Worm (Caenorhabditis elegans) whole organism, L4 larva: ENCODE results near the gene nhr-93.

Experiments used
- F10B5.3 ChIP-seq: sonication (generic microtip); optimal IDR thresholded peaks from 2 replicates; lab custom pipeline; 2016; ENCODE audit warnings: mild to moderate bottlenecking, missing genetic modification characterization, missing compliant biosample characterization
- F26F4.8 ChIP-seq: fragments of 200-800 bp; sonication (Bioruptor generic); conservative IDR thresholded peaks from 2 replicates; pipeline ENCODE4 v1.3.6; 2022; ENCODE audit warnings: missing genetic modification characterization, missing compliant biosample characterization
- T26A8.4 ChIP-seq: fragments of 200-800 bp; sonication (Bioruptor generic); IDR thresholded peaks from 2 replicates; pipeline ENCODE4 v1.3.6; 2022; ENCODE audit warnings: missing genetic modification characterization, missing compliant biosample characterization
- Y105C5A.15 ChIP-seq: fragments of 200-800 bp; sonication (Bioruptor generic); IDR thresholded peaks from 2 replicates; pipeline ENCODE4 v1.3.6; 2022; ENCODE audit warnings: missing genetic modification characterization, missing compliant biosample characterization
- Y48G9A.11 ChIP-seq: fragments of 200-800 bp; sonication (Bioruptor generic); IDR thresholded peaks from 2 replicates; pipeline ENCODE4 v1.3.6; 2022; ENCODE audit warnings: missing genetic modification reagents, missing genetic modification characterization, missing compliant biosample characterization
- Y5F2A.4 ChIP-seq: fragments of 200-800 bp; sonication (Bioruptor generic); optimal IDR thresholded peaks from 2 replicates; lab custom pipeline; 2018; ENCODE audit warnings: mild to moderate bottlenecking, missing genetic modification characterization, missing compliant biosample characterization
- Y75B8A.6 ChIP-seq: fragments of 200-800 bp; sonication (Bioruptor generic); IDR thresholded peaks from 2 replicates; pipeline ENCODE4 v1.3.6; 2022; ENCODE audit warnings: missing genetic modification reagents, missing genetic modification characterization, missing compliant biosample characterization
- ZK337.2 ChIP-seq: fragments of 200-800 bp; sonication (Bioruptor generic); IDR thresholded peaks from 2 replicates; pipeline ENCODE4 v1.3.6; 2022; ENCODE audit warnings: missing genetic modification reagents, missing genetic modification characterization, missing compliant biosample characterization
- aha-1 ChIP-seq: fragments of 150-350 bp; peaks from one replicate; lab custom pipeline; 2014; ENCODE audit warnings: missing biosample characterization, missing genetic modification characterization
- ama-1 ChIP-seq: fragments of 150-350 bp; optimal IDR thresholded peaks from 2 replicates; lab custom pipeline; 2014; ENCODE audit warnings: inconsistent platforms, mixed read lengths
- attf-4 ChIP-seq: sonication (generic microtip); optimal IDR thresholded peaks from 3 replicates; lab custom pipeline; 2017; ENCODE audit warnings: missing biosample characterization, missing genetic modification characterization
- ceh-20 ChIP-seq: fragments of 200-800 bp; sonication (Bioruptor generic); IDR thresholded peaks from 2 replicates; pipeline ENCODE4 v1.3.6; 2022; ENCODE audit warnings: missing genetic modification reagents, missing genetic modification characterization, missing compliant biosample characterization
- ceh-28 ChIP-seq: fragments of 150-350 bp; optimal IDR thresholded peaks from 2 replicates; lab custom pipeline; 2014; ENCODE audit warnings: missing biosample characterization, missing genetic modification reagents, missing genetic modification characterization
- ceh-62 ChIP-seq: sonication (generic microtip); optimal IDR thresholded peaks from 2 replicates; lab custom pipeline; 2017; ENCODE audit warnings: missing biosample characterization, missing genetic modification characterization
- ceh-82 ChIP-seq: sonication (generic microtip); optimal IDR thresholded peaks from 2 replicates; lab custom pipeline; 2017; ENCODE audit warnings: missing biosample characterization, missing genetic modification characterization
- daf-12 ChIP-seq: fragments of 150-350 bp; optimal IDR thresholded peaks from 2 replicates; lab custom pipeline; 2014; ENCODE audit warnings: missing biosample characterization, missing genetic modification reagents, missing genetic modification characterization
- daf-16 ChIP-seq, 3 experiments: sonication (generic microtip); optimal IDR thresholded peaks; 2 replicates each; lab custom pipeline; 2016 to 2017; ENCODE audit warnings: missing genetic modification characterization in 3 of 3, missing genetic modification reagents in 3 of 3, mild to moderate bottlenecking in 2 of 3, missing compliant biosample characterization in 2 of 3, missing biosample characterization in 1 of 3, moderate library complexity in 1 of 3
- daf-19 ChIP-seq: fragments of 200-800 bp; sonication (Bioruptor generic); conservative IDR thresholded peaks from 2 replicates; pipeline ENCODE4 v1.3.6; 2022; ENCODE audit warnings: missing genetic modification characterization, missing compliant biosample characterization
- daf-8 ChIP-seq: fragments of 200-800 bp; sonication (Bioruptor generic); IDR thresholded peaks from 2 replicates; pipeline ENCODE4 v1.3.6; 2022; ENCODE audit warnings: missing genetic modification characterization, missing compliant biosample characterization
- dmd-6 ChIP-seq: fragments of 200-800 bp; sonication (Bioruptor generic); IDR thresholded peaks from 2 replicates; pipeline ENCODE4 v1.3.6; 2022; ENCODE audit warnings: missing genetic modification reagents, missing genetic modification characterization, missing compliant biosample characterization
- dmd-9 ChIP-seq: fragments of 200-800 bp; sonication (Bioruptor generic); IDR thresholded peaks from 2 replicates; pipeline ENCODE4 v1.3.6; 2022; ENCODE audit warnings: missing genetic modification reagents, missing genetic modification characterization, missing compliant biosample characterization
- duxl-1 ChIP-seq: sonication (generic microtip); optimal IDR thresholded peaks from 2 replicates; lab custom pipeline; 2016; ENCODE audit warnings: mild to moderate bottlenecking, missing genetic modification characterization, moderate library complexity, missing compliant biosample characterization; ENCODE audit not compliant: poor library complexity
- fkh-10 ChIP-seq: fragments of 150-350 bp; optimal IDR thresholded peaks from 2 replicates; lab custom pipeline; 2014; ENCODE audit warnings: missing biosample characterization, missing genetic modification reagents, missing genetic modification characterization
- fos-1 ChIP-seq: fragments of 150-350 bp; optimal IDR thresholded peaks from 2 replicates; lab custom pipeline; 2014; ENCODE audit warnings: missing biosample characterization, missing genetic modification characterization
- hmg-1.1 ChIP-seq: fragments of 200-800 bp; sonication (Bioruptor generic); IDR thresholded peaks from 2 replicates; pipeline ENCODE4 v1.3.6; 2022; ENCODE audit warnings: missing genetic modification reagents, missing genetic modification characterization, missing compliant biosample characterization
- lin-13 ChIP-seq: fragments of 150-350 bp; optimal IDR thresholded peaks from 2 replicates; lab custom pipeline; 2014; ENCODE audit warnings: missing biosample characterization, missing genetic modification reagents, missing genetic modification characterization
- lin-15B ChIP-seq: fragments of 150-350 bp; sonication (generic microtip); optimal IDR thresholded peaks from 3 replicates; lab custom pipeline; 2014; ENCODE audit warnings: missing biosample characterization, missing genetic modification characterization
- lin-38 ChIP-seq: fragments of 200-800 bp; sonication (Bioruptor generic); IDR thresholded peaks from 2 replicates; pipeline ENCODE4 v1.3.6; 2022; ENCODE audit warnings: missing genetic modification reagents, missing genetic modification characterization, missing compliant biosample characterization
- mdl-1 ChIP-seq, 2 experiments: fragments of 150-350 bp in 1 of 2; sonication (generic microtip) in 1 of 2; optimal IDR thresholded peaks; 2 replicates each; lab custom pipeline; 2014 to 2017; ENCODE audit warnings: missing biosample characterization in 2 of 2, missing genetic modification characterization in 2 of 2
- mep-1 ChIP-seq: fragments of 150-350 bp; sonication (generic microtip); optimal IDR thresholded peaks from 3 replicates; lab custom pipeline; 2014; ENCODE audit warnings: missing biosample characterization, missing genetic modification characterization
- mes-2 ChIP-seq: sonication (generic microtip); optimal IDR thresholded peaks from 2 replicates; lab custom pipeline; 2016; ENCODE audit warnings: missing genotype, mild to moderate bottlenecking, missing genetic modification characterization, missing compliant biosample characterization; ENCODE audit not compliant: poor library complexity, severe bottlenecking
- nhr-10 ChIP-seq: fragments of 150-350 bp; optimal IDR thresholded peaks from 2 replicates; lab custom pipeline; 2014; ENCODE audit warnings: missing biosample characterization, missing genetic modification characterization
- nhr-111 ChIP-seq: fragments of 200-800 bp; sonication (Bioruptor generic); optimal IDR thresholded peaks from 2 replicates; lab custom pipeline; 2018; ENCODE audit warnings: mild to moderate bottlenecking, missing genetic modification characterization, missing compliant biosample characterization
- nhr-237 ChIP-seq: sonication (generic microtip); optimal IDR thresholded peaks from 2 replicates; lab custom pipeline; 2017; ENCODE audit warnings: missing biosample characterization, missing genetic modification characterization
- nhr-28 ChIP-seq: fragments of 150-350 bp; optimal IDR thresholded peaks from 2 replicates; lab custom pipeline; 2014; ENCODE audit warnings: missing biosample characterization, missing genetic modification characterization
- nhr-41 ChIP-seq: fragments of 200-800 bp; sonication (Bioruptor generic); IDR thresholded peaks from 2 replicates; pipeline ENCODE4 v1.3.6; 2022; ENCODE audit warnings: missing genetic modification reagents, missing genetic modification characterization, missing compliant biosample characterization
- nhr-42 ChIP-seq: fragments of 200-800 bp; sonication (Bioruptor generic); IDR thresholded peaks from 2 replicates; pipeline ENCODE4 v1.3.6; 2022; ENCODE audit warnings: missing genetic modification characterization, missing compliant biosample characterization
- nhr-48 ChIP-seq: sonication (generic microtip); optimal IDR thresholded peaks from 2 replicates; lab custom pipeline; 2016; ENCODE audit warnings: mild to moderate bottlenecking, missing genetic modification characterization, missing compliant biosample characterization
- nhr-6 ChIP-seq: fragments of 150-350 bp; optimal IDR thresholded peaks from 2 replicates; lab custom pipeline; 2014; ENCODE audit warnings: missing biosample characterization, missing genetic modification characterization
- pqm-1 ChIP-seq: sonication (generic microtip); optimal IDR thresholded peaks from 2 replicates; lab custom pipeline; 2017; ENCODE audit warnings: missing biosample characterization, missing genetic modification characterization
- rbr-2 ChIP-seq: sonication (generic microtip); optimal IDR thresholded peaks from 2 replicates; lab custom pipeline; 2016; ENCODE audit warnings: missing genotype, missing genetic modification characterization, missing compliant biosample characterization
- saeg-2 ChIP-seq: fragments of 200-800 bp; sonication (Bioruptor generic); IDR thresholded peaks from 2 replicates; pipeline ENCODE4 v1.3.6; 2022; ENCODE audit warnings: missing genetic modification reagents, missing genetic modification characterization, missing compliant biosample characterization
- snpc-1.2 ChIP-seq: fragments of 200-800 bp; sonication (Bioruptor generic); IDR thresholded peaks from 2 replicates; pipeline ENCODE4 v1.3.6; 2022; ENCODE audit warnings: missing genetic modification reagents, missing genetic modification characterization, missing compliant biosample characterization
- snpc-4 ChIP-seq: fragments of 150-350 bp; optimal IDR thresholded peaks from 2 replicates; lab custom pipeline; 2014; ENCODE audit warnings: missing biosample characterization, missing genetic modification characterization
- spr-1 ChIP-seq: sonication (generic microtip); optimal IDR thresholded peaks from 2 replicates; lab custom pipeline; 2016; ENCODE audit warnings: mild to moderate bottlenecking, missing genetic modification characterization, missing compliant biosample characterization
- spr-3 ChIP-seq: fragments of 200-800 bp; sonication (Bioruptor generic); optimal IDR thresholded peaks from 2 replicates; lab custom pipeline; 2018; ENCODE audit warnings: mild to moderate bottlenecking, missing genetic modification characterization, missing compliant biosample characterization
- unc-39 ChIP-seq: sonication (generic microtip); optimal IDR thresholded peaks from 2 replicates; lab custom pipeline; 2017; ENCODE audit warnings: missing biosample characterization, missing genetic modification characterization
- vab-7 ChIP-seq: fragments of 200-800 bp; sonication (Bioruptor generic); IDR thresholded peaks from 2 replicates; pipeline ENCODE4 v1.3.6; 2022; ENCODE audit warnings: missing genetic modification reagents, missing genetic modification characterization, missing compliant biosample characterization
- zfp-2 ChIP-seq: sonication (generic microtip); optimal IDR thresholded peaks from 2 replicates; lab custom pipeline; 2016; ENCODE audit warnings: mild to moderate bottlenecking, missing genetic modification characterization, missing compliant biosample characterization
- zfp-3 ChIP-seq: fragments of 200-800 bp; sonication (Bioruptor generic); conservative IDR thresholded peaks from 2 replicates; pipeline ENCODE4 v1.3.6; 2022; ENCODE audit warnings: missing genetic modification reagents, missing genetic modification characterization, missing compliant biosample characterization
- zip-2 ChIP-seq: fragments of 150-350 bp; optimal IDR thresholded peaks from 2 replicates; lab custom pipeline; 2014; ENCODE audit warnings: missing biosample characterization, missing genetic modification characterization
- ztf-11 ChIP-seq: fragments of 150-350 bp; optimal IDR thresholded peaks from 2 replicates; lab custom pipeline; 2014; ENCODE audit warnings: missing biosample characterization, missing genetic modification characterization
- ztf-7 ChIP-seq: fragments of 150-350 bp; optimal IDR thresholded peaks from 2 replicates; lab custom pipeline; 2014; ENCODE audit warnings: missing biosample characterization, missing genetic modification characterization

nhr-93 gene

ce11 chrV:3579795-3580194 is 41.6 kb upstream of the nhr-93 start (continued):
- TF ChIP-seq mdl-1 (tag; optimal IDR thresholded peaks at IDR 0.05; lab: Kevin White, UChicago) (peak; percentile 20 to 55), aha-1 (peak; percentile 85), lin-38 (GFP tag; lab: Robert Waterston, UW) (peak; percentile 24; the same call in 1 of the 2 replicates), nhr-41 (GFP tag; lab: Robert Waterston, UW) (no peak), daf-8 (GFP tag; lab: Robert Waterston, UW) (no peak), spr-1 (tag; lab: Kevin White, UChicago) (no peak), nhr-237 (tag; lab: Kevin White, UChicago) (no peak), ceh-62 (tag; lab: Kevin White, UChicago) (no peak), daf-19 (GFP tag; lab: Robert Waterston, UW) (no peak), duxl-1 (tag; lab: Kevin White, UChicago) (no peak), pqm-1 (tag; lab: Kevin White, UChicago) (peak; percentile 55), fkh-10 (no peak), nhr-6 (tag; lab: Kevin White, UChicago) (no peak), unc-39 (tag; lab: Kevin White, UChicago) (no peak), snpc-4 (tag; lab: Kevin White, UChicago) (no peak), nhr-10 (tag; lab: Kevin White, UChicago) (peak; percentile 69), ztf-11 (no peak), dmd-9 (no peak), fos-1 (tag; lab: Kevin White, UChicago) (no peak), zfp-2 (no peak), saeg-2 (GFP tag; lab: Robert Waterston, UW) (no peak), Y105C5A.15 (GFP tag; lab: Robert Waterston, UW) (no peak), ceh-82 (tag; lab: Kevin White, UChicago) (no peak), attf-4 (tag; lab: Kevin White, UChicago) (no peak), zfp-3 (GFP tag; lab: Robert Waterston, UW) (0 out of 2 replicates have a peak, but pooled peaks have one; percentile 9), lin-15B (tag; lab: Kevin White, UChicago) (no peak), daf-12 (tag; lab: Kevin White, UChicago) (no peak), mes-2 (tag; lab: Kevin White, UChicago) (peak; percentile 39), Y5F2A.4 (GFP tag; lab: Kevin White, UChicago) (no peak), ceh-20 (GFP tag; lab: Robert Waterston, UW) (0 out of 2 replicates have a peak, but pooled peaks have one; percentile 10), rbr-2 (peak; percentile 15), nhr-111 (GFP tag; lab: Kevin White, UChicago) (no peak), nhr-42 (no peak), snpc-1.2 (GFP tag; lab: Robert Waterston, UW) (no peak), daf-16 (GFP tag; optimal IDR thresholded peaks at IDR 0.05; lab: Kevin White, UChicago) (peak in 1 of 2 experiments; percentile 34), daf-16 (tag; optimal IDR thresholded peaks at IDR 0.05; lab: Kevin White, UChicago) (peak; percentile 72), F26F4.8 (GFP tag; lab: Robert Waterston, UW) (no peak), vab-7 (GFP tag; lab: Robert Waterston, UW) (no peak), lin-13 (peak; percentile 82), mep-1 (tag; lab: Kevin White, UChicago) (peak; percentile 61), ztf-7 (tag; lab: Kevin White, UChicago) (no peak), ZK337.2 (GFP tag; lab: Robert Waterston, UW) (no peak), dmd-6 (GFP tag; lab: Robert Waterston, UW) (peak; percentile 36; the same call in 1 of the 2 replicates), Y48G9A.11 (no peak), zip-2 (tag; lab: Kevin White, UChicago) (no peak), Y75B8A.6 (GFP tag; lab: Robert Waterston, UW) (no peak), nhr-28 (tag; lab: Kevin White, UChicago) (peak; percentile 81), F10B5.3 (no peak), nhr-48 (tag; lab: Kevin White, UChicago) (no peak), ceh-28 (tag; lab: Kevin White, UChicago) (no peak), hmg-1.1 (GFP tag; lab: Robert Waterston, UW) (peak; percentile 23; the same call in 1 of the 2 replicates), spr-3 (no peak), T26A8.4 (GFP tag; lab: Robert Waterston, UW) (no peak), ama-1 (lab: Kevin White, UChicago) (no peak)
